Worm (Caenorhabditis elegans) whole organism, mixed stage, embryonic: ENCODE measurements around the gene C45E5.1.

Experiments used
- blmp-1 ChIP-seq: fragments of 150-350 bp; optimal IDR thresholded peaks from 2 replicates; lab custom pipeline; 2014; ENCODE audit warnings: missing biosample characterization, missing genetic modification characterization
- drap-1 ChIP-seq: fragments of 200-800 bp; sonication (Bioruptor generic); optimal IDR thresholded peaks from 3 replicates; lab custom pipeline; 2018; ENCODE audit warnings: mild to moderate bottlenecking, missing genetic modification characterization, missing compliant biosample characterization
- elt-1 ChIP-seq: sonication (generic microtip); optimal IDR thresholded peaks from 2 replicates; lab custom pipeline; 2017; ENCODE audit warnings: missing genetic modification characterization, mild to moderate bottlenecking, missing compliant biosample characterization, antibody characterized with exemption, moderate library complexity, borderline replicate concordance; ENCODE audit not compliant: insufficient read depth
- flh-1 ChIP-seq: fragments of 200-800 bp; sonication (Bioruptor generic); optimal IDR thresholded peaks from 2 replicates; lab custom pipeline; 2018; ENCODE audit warnings: mild to moderate bottlenecking, missing genetic modification characterization, moderate library complexity, missing compliant biosample characterization
- lin-13 ChIP-seq: fragments of 150-350 bp; optimal IDR thresholded peaks from 2 replicates; lab custom pipeline; 2014; ENCODE audit warnings: missing biosample characterization, missing genetic modification characterization
- nhr-237 ChIP-seq: fragments of 150-350 bp; optimal IDR thresholded peaks from 2 replicates; lab custom pipeline; 2014; ENCODE audit warnings: missing biosample characterization, missing genetic modification characterization
- nhr-76 ChIP-seq: sonication (generic microtip); optimal IDR thresholded peaks from 2 replicates; lab custom pipeline; 2017; ENCODE audit warnings: missing biosample characterization, missing genetic modification characterization
- pha-4 ChIP-seq: fragments of 150-350 bp; optimal IDR thresholded peaks from 2 replicates; lab custom pipeline; 2018; ENCODE audit warnings: missing biosample characterization, missing genetic modification reagents, missing genetic modification characterization
- snpc-4 ChIP-seq: fragments of 150-350 bp; optimal IDR thresholded peaks from 2 replicates; lab custom pipeline; 2014; ENCODE audit warnings: missing biosample characterization, missing genetic modification characterization
- tbx-8 ChIP-seq: fragments of 200-800 bp; sonication (Bioruptor generic); optimal IDR thresholded peaks from 2 replicates; lab custom pipeline; 2018; ENCODE audit warnings: mild to moderate bottlenecking, missing genetic modification characterization, moderate library complexity, missing compliant biosample characterization
- unc-62 ChIP-seq: fragments of 150-350 bp; optimal IDR thresholded peaks from 2 replicates; lab custom pipeline; 2014; ENCODE audit warnings: missing biosample characterization, missing genetic modification reagents, missing genetic modification characterization
- ztf-11 ChIP-seq: fragments of 150-350 bp; optimal IDR thresholded peaks from 2 replicates; lab custom pipeline; 2014; ENCODE audit warnings: missing biosample characterization, missing genetic modification characterization

- TF ChIP-seq drap-1 (no peak), unc-62 (GFP tag; lab: Kevin White, UChicago) (no peak), lin-13 (tag; lab: Kevin White, UChicago) (no peak), tbx-8 (GFP tag; lab: Kevin White, UChicago) (no peak), flh-1 (GFP tag; lab: Kevin White, UChicago) (no peak), ztf-11 (tag; lab: Kevin White, UChicago) (no peak), pha-4 (tag; lab: Kevin White, UChicago) (no peak), nhr-76 (tag; lab: Kevin White, UChicago) (no peak), nhr-237 (tag; lab: Kevin White, UChicago) (no peak), snpc-4 (tag; lab: Kevin White, UChicago) (no peak), blmp-1 (tag; lab: Kevin White, UChicago) (no peak), elt-1 (tag; lab: Kevin White, UChicago) (no peak)
Observed at ce11 chrIV:5790993-5791392, 46.8 kb downstream of the C45E5.1 start, which contains the start of gene C31H1.2.
